Worm (Caenorhabditis elegans): ENCODE measurements around the gene oac-21.

The oac-21 gene

ce11 chrIV:3854606-3855005 lies 34.5 kb upstream of the oac-21 start:
- TF ChIP-seq sox-2 (GFP tag; IDR thresholded peaks at IDR 0.05), result no peak
- TF ChIP-seq ztf-16 (tag; optimal IDR thresholded peaks at IDR 0.05), result no peak
- peak; percentile 1 for TF ChIP-seq sox-4 (tag; optimal IDR thresholded peaks at IDR 0.05)
- TF ChIP-seq hlh-6 (tag; optimal IDR thresholded peaks at IDR 0.05), result peak; percentile 22
- TF ChIP-seq ama-1 (optimal IDR thresholded peaks at IDR 0.05), result no peak
- TF ChIP-seq hlh-8 (tag; optimal IDR thresholded peaks at IDR 0.05), result peak; percentile 21
- peak; percentile 33 for TF ChIP-seq ceh-31 (tag; optimal IDR thresholded peaks at IDR 0.05)
- no peak for TF ChIP-seq madf-2 (tag; optimal IDR thresholded peaks at IDR 0.05)
- no peak for TF ChIP-seq unc-86 (tag; optimal IDR thresholded peaks at IDR 0.05)
- no peak for TF ChIP-seq fkh-10 (GFP tag; optimal IDR thresholded peaks at IDR 0.05)
- no peak for TF ChIP-seq C08G9.2 (tag; optimal IDR thresholded peaks at IDR 0.05)
- TF ChIP-seq zip-5 (tag; optimal IDR thresholded peaks at IDR 0.05), result no peak
- TF ChIP-seq rnt-1 (tag; optimal IDR thresholded peaks at IDR 0.05), result peak; percentile 16
- peak; percentile 38 for TF ChIP-seq tbx-2 (tag; optimal IDR thresholded peaks at IDR 0.05)

ce11 chrIV:3855543-3855942 lies 33.5 kb upstream of the oac-21 start, which contains the start of gene zag-1:
Gene zag-1 (plus strand): TSS chrIV:3855843.
- TF ChIP-seq pqm-1 (tag; optimal IDR thresholded peaks at IDR 0.05) (no peak), ama-1 (optimal IDR thresholded peaks at IDR 0.05) (no peak), C38D4.7 (GFP tag; optimal IDR thresholded peaks at IDR 0.05) (no peak), che-1 (tag; optimal IDR thresholded peaks at IDR 0.05) (no peak), ceh-34 (tag; optimal IDR thresholded peaks at IDR 0.05) (no peak), rnt-1 (tag; optimal IDR thresholded peaks at IDR 0.05) (no peak), ceh-31 (tag; optimal IDR thresholded peaks at IDR 0.05) (no peak), elt-4 (tag; optimal IDR thresholded peaks at IDR 0.05) (no peak), hlh-8 (tag; optimal IDR thresholded peaks at IDR 0.05) (no peak), ceh-9 (tag; optimal IDR thresholded peaks at IDR 0.05) (no peak)

- TF ChIP-seq elt-2 (tag; optimal IDR thresholded peaks at IDR 0.05) (no peak), nfya-1 (tag; optimal IDR thresholded peaks at IDR 0.05) (peak; percentile 78), unc-42 (tag; optimal IDR thresholded peaks at IDR 0.05) (peak; percentile 14)
Measured at ce11 chrIV:3856190-3856589, 32.9 kb upstream of the oac-21 start.

ce11 chrIV:3857999-3858552 lies 31.0 kb upstream of the oac-21 start:
- no peak for TF ChIP-seq C08G9.2 (tag; optimal IDR thresholded peaks at IDR 0.05)
- peak; percentile 89 for TF ChIP-seq unc-55 (GFP tag; optimal IDR thresholded peaks at IDR 0.05)
- TF ChIP-seq Y22D7AL.16 (tag; optimal IDR thresholded peaks at IDR 0.05), result no peak
- TF ChIP-seq rnt-1 (tag; optimal IDR thresholded peaks at IDR 0.05), result no peak
- TF ChIP-seq ceh-19 (GFP tag; optimal IDR thresholded peaks at IDR 0.05), result peak; percentile 9
- TF ChIP-seq che-1 (tag; optimal IDR thresholded peaks at IDR 0.05), result no peak
- no peak for TF ChIP-seq hlh-6 (tag; optimal IDR thresholded peaks at IDR 0.05)
- no peak for TF ChIP-seq pag-3 (tag; optimal IDR thresholded peaks at IDR 0.05; ENCODE audit: borderline replicate concordance)
- TF ChIP-seq eyg-1 (tag; optimal IDR thresholded peaks at IDR 0.05), result no peak
- TF ChIP-seq zip-5 (tag; optimal IDR thresholded peaks at IDR 0.05), result no peak
- no peak for TF ChIP-seq C38D4.7 (GFP tag; optimal IDR thresholded peaks at IDR 0.05)
- no peak for TF ChIP-seq ceh-14 (tag; optimal IDR thresholded peaks at IDR 0.05)
- TF ChIP-seq unc-42 (tag; optimal IDR thresholded peaks at IDR 0.05), result no peak
- no peak for TF ChIP-seq dmd-4 (tag; optimal IDR thresholded peaks at IDR 0.05; ENCODE audit: borderline replicate concordance)
- no peak for TF ChIP-seq ceh-9 (tag; optimal IDR thresholded peaks at IDR 0.05)
- TF ChIP-seq fkh-6 (tag; optimal IDR thresholded peaks at IDR 0.05), result no peak

DNA sequence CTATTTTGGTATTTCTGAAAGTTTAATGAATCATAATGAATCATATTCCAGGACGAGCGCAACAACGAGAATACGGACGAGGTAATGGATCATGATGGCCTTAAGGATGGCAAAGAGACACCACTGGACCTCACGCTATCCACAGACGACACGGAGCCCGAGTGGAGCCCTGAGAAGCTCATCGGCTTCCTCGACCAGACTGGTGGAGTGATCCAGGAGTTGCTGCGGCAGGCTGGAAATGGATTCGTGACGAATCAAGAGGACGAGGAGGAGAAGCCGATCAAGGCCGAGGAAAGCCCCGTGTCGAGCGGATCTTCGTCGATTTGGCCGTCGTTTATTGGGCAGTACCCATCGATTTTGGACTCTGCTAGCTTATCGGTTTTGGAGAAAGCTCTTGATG lies 29.5 kb upstream of the oac-21 start:
- TF ChIP-seq ceh-31 (tag; optimal IDR thresholded peaks at IDR 0.05) (no peak), fkh-10 (GFP tag; optimal IDR thresholded peaks at IDR 0.05) (peak; percentile 43)

ce11 chrIV:3860419-3860818 lies 28.6 kb upstream of the oac-21 start:
- TF ChIP-seq ceh-22 (tag; optimal IDR thresholded peaks at IDR 0.05), result no peak
- no peak for TF ChIP-seq unc-86 (tag; optimal IDR thresholded peaks at IDR 0.05)
- no peak for TF ChIP-seq nfya-1 (tag; optimal IDR thresholded peaks at IDR 0.05)
- no peak for TF ChIP-seq ahr-1 (tag; optimal IDR thresholded peaks at IDR 0.05)
- no peak for TF ChIP-seq K02D7.2 (tag; optimal IDR thresholded peaks at IDR 0.05)
- TF ChIP-seq dve-1 (tag; optimal IDR thresholded peaks at IDR 0.05), result no peak
- TF ChIP-seq madf-2 (tag; optimal IDR thresholded peaks at IDR 0.05), result no peak
- no peak for TF ChIP-seq eyg-1 (tag; optimal IDR thresholded peaks at IDR 0.05)
- no peak for TF ChIP-seq sox-2 (GFP tag; IDR thresholded peaks at IDR 0.05)
- TF ChIP-seq pax-1 (tag; optimal IDR thresholded peaks at IDR 0.05), result no peak
- TF ChIP-seq unc-42 (tag; optimal IDR thresholded peaks at IDR 0.05), result peak; percentile 87
- TF ChIP-seq K09A11.1 (tag; optimal IDR thresholded peaks at IDR 0.05; ENCODE audit: insufficient read depth), result no peak
- no peak for TF ChIP-seq ceh-18 (tag; optimal IDR thresholded peaks at IDR 0.05)
- no peak for TF ChIP-seq C38D4.7 (GFP tag; optimal IDR thresholded peaks at IDR 0.05)
- peak; percentile 12 for TF ChIP-seq ceh-31 (tag; optimal IDR thresholded peaks at IDR 0.05)
- no peak for TF ChIP-seq ztf-16 (tag; optimal IDR thresholded peaks at IDR 0.05)
